Fruit fly (Drosophila melanogaster) whole organism, adult: ENCODE data around the gene CG12984.

ENCODE experiments used
- CG11617 ChIP-seq: fragments of 200-800 bp; sonication (Bioruptor generic); optimal IDR thresholded peaks from 2 replicates; lab custom pipeline; 2017; ENCODE audit warnings: mild to moderate bottlenecking, missing biosample characterization, missing genetic modification reagents, missing genetic modification characterization
- CG12768 ChIP-seq: fragments of 200-800 bp; sonication (Bioruptor generic); optimal IDR thresholded peaks from 2 replicates; lab custom pipeline; 2017; ENCODE audit warnings: missing biosample characterization, missing genetic modification characterization, mild to moderate bottlenecking, moderate library complexity, missing genetic modification reagents
- CG14711 ChIP-seq: fragments of 200-800 bp; sonication (Bioruptor generic); optimal IDR thresholded peaks from 2 replicates; lab custom pipeline; 2018; ENCODE audit warnings: missing biosample characterization, mild to moderate bottlenecking, missing genetic modification characterization, moderate library complexity
- CG1620 ChIP-seq: fragments of 200-800 bp; sonication (Bioruptor generic); optimal IDR thresholded peaks from 2 replicates; lab custom pipeline; 2016; ENCODE audit warnings: missing biosample characterization, missing genetic modification characterization
- CG33017 ChIP-seq: fragments of 200-800 bp; sonication (Bioruptor generic); optimal IDR thresholded peaks from 2 replicates; lab custom pipeline; 2018; ENCODE audit warnings: missing biosample characterization, mild to moderate bottlenecking, missing genetic modification characterization, moderate library complexity
- CG5204 ChIP-seq: fragments of 200-800 bp; sonication (Bioruptor generic); optimal IDR thresholded peaks from 2 replicates; lab custom pipeline; 2016; ENCODE audit warnings: missing biosample characterization, missing genetic modification characterization
- CG7045 ChIP-seq: fragments of 200-800 bp; sonication (Bioruptor generic); optimal IDR thresholded peaks from 2 replicates; lab custom pipeline; 2017; ENCODE audit warnings: missing biosample characterization, mild to moderate bottlenecking, missing genetic modification characterization
- CG7101 ChIP-seq: fragments of 200-800 bp; sonication (Bioruptor generic); optimal IDR thresholded peaks from 2 replicates; lab custom pipeline; 2018; ENCODE audit warnings: missing biosample characterization, mild to moderate bottlenecking, missing genetic modification characterization, moderate library complexity
- Clk ChIP-seq: fragments of 200-800 bp; sonication (Bioruptor generic); optimal IDR thresholded peaks from 2 replicates; lab custom pipeline; 2017; ENCODE audit warnings: missing biosample characterization, missing genetic modification characterization
- Crg-1 ChIP-seq: fragments of 200-800 bp; sonication (Bioruptor generic); optimal IDR thresholded peaks from 2 replicates; lab custom pipeline; 2016; ENCODE audit warnings: missing biosample characterization, missing genetic modification characterization
- Hr96 ChIP-seq: fragments of 200-800 bp; sonication (Bioruptor generic); optimal IDR thresholded peaks from 2 replicates; lab custom pipeline; 2016; ENCODE audit warnings: missing biosample characterization, missing genetic modification characterization
- Mnt ChIP-seq: fragments of 200-800 bp; sonication (Bioruptor generic); optimal IDR thresholded peaks from 2 replicates; lab custom pipeline; 2016; ENCODE audit warnings: missing biosample characterization, mild to moderate bottlenecking, missing genetic modification characterization
- bab1 ChIP-seq: fragments of 200-800 bp; sonication (Bioruptor generic); optimal IDR thresholded peaks from 3 replicates; lab custom pipeline; 2019; ENCODE audit warnings: missing biosample characterization, mild to moderate bottlenecking, missing genetic modification characterization, moderate library complexity
- cic ChIP-seq: fragments of 200-800 bp; sonication (Bioruptor generic); optimal IDR thresholded peaks from 2 replicates; lab custom pipeline; 2017; ENCODE audit warnings: missing biosample characterization, mild to moderate bottlenecking, missing genetic modification characterization, moderate library complexity
- cnc ChIP-seq, 2 experiments: fragments of >200 bp; optimal IDR thresholded peaks; 2 replicates each; lab custom pipeline; 2017
- kay ChIP-seq: fragments of 200-800 bp; sonication (Bioruptor generic); peaks from one replicate; lab custom pipeline; 2016; ENCODE audit warnings: missing biosample characterization, missing genetic modification characterization, borderline replicate concordance
- ovo ChIP-seq: fragments of 200-800 bp; sonication (Bioruptor generic); optimal IDR thresholded peaks from 2 replicates; lab custom pipeline; 2016; ENCODE audit warnings: missing biosample characterization, missing genetic modification characterization
- pad ChIP-seq: fragments of 200-800 bp; sonication (Bioruptor generic); optimal IDR thresholded peaks from 3 replicates; lab custom pipeline; 2017; ENCODE audit warnings: missing biosample characterization, missing genetic modification characterization, mild to moderate bottlenecking, moderate library complexity, missing genetic modification reagents
- tj ChIP-seq: fragments of 200-800 bp; sonication (Bioruptor generic); optimal IDR thresholded peaks from 3 replicates; lab custom pipeline; 2017; ENCODE audit warnings: missing biosample characterization, mild to moderate bottlenecking, missing genetic modification characterization, moderate library complexity

The CG12984 gene

dm6 chr3L:20987895-20988294, 3.6 kb upstream of the CG12984 start:
- TF ChIP-seq cnc (optimal IDR thresholded peaks at IDR 0.05; lab: Kevin White, UChicago): no peak
- TF ChIP-seq Crg-1 (GFP tag; lab: Kevin White, UChicago): no peak
- TF ChIP-seq CG7101 (tag; lab: Kevin White, UChicago): no peak
- TF ChIP-seq cic (GFP tag; lab: Kevin White, UChicago): no peak
- TF ChIP-seq ovo: no peak
- no peak for TF ChIP-seq CG33017 (tag; lab: Kevin White, UChicago)
- no peak for TF ChIP-seq kay (GFP tag; lab: Kevin White, UChicago)
- no peak for TF ChIP-seq bab1 (GFP tag; lab: Kevin White, UChicago)
- TF ChIP-seq Clk (GFP tag; lab: Kevin White, UChicago): no peak
- TF ChIP-seq CG14711: no peak
- TF ChIP-seq CG1620 (GFP tag; lab: Kevin White, UChicago): no peak
- TF ChIP-seq pad (GFP tag; lab: Kevin White, UChicago): no peak
- TF ChIP-seq tj: no peak
- no peak for TF ChIP-seq CG5204 (GFP tag; lab: Kevin White, UChicago)

- TF ChIP-seq cnc (optimal IDR thresholded peaks at IDR 0.05; lab: Kevin White, UChicago) (no peak), CG12768 (GFP tag; lab: Kevin White, UChicago) (no peak), CG7045 (GFP tag; lab: Kevin White, UChicago) (no peak), tj (no peak), ovo (no peak), pad (GFP tag; lab: Kevin White, UChicago) (no peak), bab1 (GFP tag; lab: Kevin White, UChicago) (no peak), CG33017 (tag; lab: Kevin White, UChicago) (no peak), CG1620 (GFP tag; lab: Kevin White, UChicago) (no peak), Crg-1 (GFP tag; lab: Kevin White, UChicago) (no peak), CG7101 (tag; lab: Kevin White, UChicago) (no peak)
Measured at dm6 chr3L:20988862-20989261, 2.6 kb upstream of the CG12984 start.

dm6 chr3L:20990231-20990630, 1.2 kb upstream of the CG12984 start:
- TF ChIP-seq CG11617 (GFP tag; lab: Kevin White, UChicago): no peak
- no peak for TF ChIP-seq Hr96 (GFP tag; lab: Kevin White, UChicago)
- no peak for TF ChIP-seq ovo
- TF ChIP-seq CG7101 (tag; lab: Kevin White, UChicago): no peak

- no peak for TF ChIP-seq Hr96 (GFP tag; lab: Kevin White, UChicago)
- TF ChIP-seq CG11617 (GFP tag; lab: Kevin White, UChicago): no peak
- no peak for TF ChIP-seq CG33017 (tag; lab: Kevin White, UChicago)
- no peak for TF ChIP-seq cnc (optimal IDR thresholded peaks at IDR 0.05; lab: Kevin White, UChicago)
- TF ChIP-seq ovo: no peak
- no peak for TF ChIP-seq Mnt (GFP tag; lab: Kevin White, UChicago)
- no peak for TF ChIP-seq CG12768 (GFP tag; lab: Kevin White, UChicago)
- no peak for TF ChIP-seq tj
- TF ChIP-seq CG7045 (GFP tag; lab: Kevin White, UChicago): no peak
- no peak for TF ChIP-seq CG7101 (tag; lab: Kevin White, UChicago)
- TF ChIP-seq bab1 (GFP tag; lab: Kevin White, UChicago): no peak
- no peak for TF ChIP-seq pad (GFP tag; lab: Kevin White, UChicago)
- no peak for TF ChIP-seq Crg-1 (GFP tag; lab: Kevin White, UChicago)
- TF ChIP-seq cic (GFP tag; lab: Kevin White, UChicago): no peak
- TF ChIP-seq Clk (GFP tag; lab: Kevin White, UChicago): no peak
- no peak for TF ChIP-seq CG1620 (GFP tag; lab: Kevin White, UChicago)
Measured at dm6 chr3L:20999639-21000038, 8.2 kb downstream of the CG12984 start.

dm6 chr3L:21007364-21008254, 16.1 kb downstream of the CG12984 start:
- no peak for TF ChIP-seq CG33017 (tag; lab: Kevin White, UChicago)
- no peak for TF ChIP-seq CG11617 (GFP tag; lab: Kevin White, UChicago)
- TF ChIP-seq pad (GFP tag; lab: Kevin White, UChicago): no peak
- TF ChIP-seq cnc (optimal IDR thresholded peaks at IDR 0.05; lab: Kevin White, UChicago): no peak
- no peak for TF ChIP-seq CG5204 (GFP tag; lab: Kevin White, UChicago)
- no peak for TF ChIP-seq bab1 (GFP tag; lab: Kevin White, UChicago)
- TF ChIP-seq CG7045 (GFP tag; lab: Kevin White, UChicago): no peak
- no peak for TF ChIP-seq tj
- no peak for TF ChIP-seq cic (GFP tag; lab: Kevin White, UChicago)
- TF ChIP-seq Crg-1 (GFP tag; lab: Kevin White, UChicago): no peak

dm6 chr3L:21008255-21008815, 16.9 kb downstream of the CG12984 start:
- TF ChIP-seq CG33017 (tag; lab: Kevin White, UChicago): no peak
- peak; percentile 89 for TF ChIP-seq kay (GFP tag; lab: Kevin White, UChicago)
